Worm (Caenorhabditis elegans) whole organism, L4 larva: ENCODE measurements around the gene swm-1.

ENCODE experiments used
- F10B5.3 ChIP-seq: sonication (generic microtip); optimal IDR thresholded peaks from 2 replicates; lab custom pipeline; 2016; ENCODE audit warnings: mild to moderate bottlenecking, missing genetic modification characterization, missing compliant biosample characterization
- F37D6.2 ChIP-seq: sonication (generic microtip); optimal IDR thresholded peaks from 2 replicates; lab custom pipeline; 2016; ENCODE audit warnings: mild to moderate bottlenecking, missing genetic modification characterization, missing compliant biosample characterization
- T20F7.1 ChIP-seq: fragments of 200-800 bp; sonication (Bioruptor generic); optimal IDR thresholded peaks from 2 replicates; lab custom pipeline; 2018; ENCODE audit warnings: mild to moderate bottlenecking, missing genetic modification characterization, missing compliant biosample characterization
- T26A8.4 ChIP-seq: fragments of 200-800 bp; sonication (Bioruptor generic); IDR thresholded peaks from 2 replicates; pipeline ENCODE4 v1.3.6; 2022; ENCODE audit warnings: missing genetic modification characterization, missing compliant biosample characterization
- Y105C5A.15 ChIP-seq: fragments of 200-800 bp; sonication (Bioruptor generic); IDR thresholded peaks from 2 replicates; pipeline ENCODE4 v1.3.6; 2022; ENCODE audit warnings: missing genetic modification characterization, missing compliant biosample characterization
- Y5F2A.4 ChIP-seq: fragments of 200-800 bp; sonication (Bioruptor generic); optimal IDR thresholded peaks from 2 replicates; lab custom pipeline; 2018; ENCODE audit warnings: mild to moderate bottlenecking, missing genetic modification characterization, missing compliant biosample characterization
- aly-2 ChIP-seq: sonication (generic microtip); optimal IDR thresholded peaks from 2 replicates; lab custom pipeline; 2018; ENCODE audit warnings: missing biosample characterization, missing genetic modification characterization
- ama-1 ChIP-seq: fragments of 150-350 bp; optimal IDR thresholded peaks from 2 replicates; lab custom pipeline; 2014; ENCODE audit warnings: inconsistent platforms, mixed read lengths
- attf-4 ChIP-seq: sonication (generic microtip); optimal IDR thresholded peaks from 3 replicates; lab custom pipeline; 2017; ENCODE audit warnings: missing biosample characterization, missing genetic modification characterization
- ceh-44 ChIP-seq: fragments of 200-800 bp; sonication (Bioruptor generic); IDR thresholded peaks from 2 replicates; pipeline ENCODE4 v1.3.6; 2022; ENCODE audit warnings: missing genetic modification reagents, missing genetic modification characterization, missing compliant biosample characterization
- ceh-62 ChIP-seq: sonication (generic microtip); optimal IDR thresholded peaks from 2 replicates; lab custom pipeline; 2017; ENCODE audit warnings: missing biosample characterization, missing genetic modification characterization
- daf-16 ChIP-seq, 3 experiments: sonication (generic microtip); optimal IDR thresholded peaks; 2 replicates each; lab custom pipeline; 2016 to 2017; ENCODE audit warnings: missing genetic modification characterization in 3 of 3, missing genetic modification reagents in 3 of 3, mild to moderate bottlenecking in 2 of 3, missing compliant biosample characterization in 2 of 3, missing biosample characterization in 1 of 3, moderate library complexity in 1 of 3
- dmd-8 ChIP-seq: fragments of 200-800 bp; sonication (Bioruptor generic); IDR thresholded peaks from 2 replicates; pipeline ENCODE4 v1.3.6; 2022; ENCODE audit warnings: missing genetic modification characterization, missing compliant biosample characterization
- dpl-1 ChIP-seq: fragments of 150-350 bp; optimal IDR thresholded peaks from 2 replicates; lab custom pipeline; 2014; ENCODE audit warnings: missing biosample characterization, missing genetic modification reagents, missing genetic modification characterization
- duxl-1 ChIP-seq: sonication (generic microtip); optimal IDR thresholded peaks from 2 replicates; lab custom pipeline; 2016; ENCODE audit warnings: mild to moderate bottlenecking, missing genetic modification characterization, moderate library complexity, missing compliant biosample characterization; ENCODE audit not compliant: poor library complexity
- dve-1 ChIP-seq: sonication (generic microtip); optimal IDR thresholded peaks from 2 replicates; lab custom pipeline; 2017; ENCODE audit warnings: antibody characterized with exemption, mild to moderate bottlenecking, missing genetic modification characterization, missing compliant biosample characterization; ENCODE audit not compliant: insufficient read depth
- egl-43 ChIP-seq: fragments of 200-800 bp; sonication (Bioruptor generic); IDR thresholded peaks from 2 replicates; pipeline ENCODE4 v1.3.6; 2022; ENCODE audit warnings: missing genetic modification reagents, missing genetic modification characterization, missing compliant biosample characterization
- gei-8 ChIP-seq: fragments of 200-800 bp; sonication (Bioruptor generic); optimal IDR thresholded peaks from 2 replicates; lab custom pipeline; 2018; ENCODE audit warnings: mild to moderate bottlenecking, missing genetic modification characterization, missing compliant biosample characterization
- hif-1 ChIP-seq, 2 experiments: sonication (generic microtip); optimal IDR thresholded peaks; 2 replicates each; lab custom pipeline; 2016 to 2017; ENCODE audit warnings: missing compliant biosample characterization in 2 of 2, missing genetic modification characterization in 2 of 2, missing genetic modification reagents in 2 of 2, missing genotype in 2 of 2, mild to moderate bottlenecking in 1 of 2
- hmg-1.1 ChIP-seq: fragments of 200-800 bp; sonication (Bioruptor generic); IDR thresholded peaks from 2 replicates; pipeline ENCODE4 v1.3.6; 2022; ENCODE audit warnings: missing genetic modification reagents, missing genetic modification characterization, missing compliant biosample characterization
- jun-1 ChIP-seq: fragments of 150-350 bp; optimal IDR thresholded peaks from 2 replicates; lab custom pipeline; 2014; ENCODE audit warnings: missing biosample characterization, missing genetic modification reagents, missing genetic modification characterization
- lim-7 ChIP-seq: fragments of 200-800 bp; sonication (Bioruptor generic); IDR thresholded peaks from 2 replicates; pipeline ENCODE4 v1.3.6; 2022; ENCODE audit warnings: missing genetic modification characterization, missing compliant biosample characterization
- lin-15B ChIP-seq: fragments of 150-350 bp; sonication (generic microtip); optimal IDR thresholded peaks from 3 replicates; lab custom pipeline; 2014; ENCODE audit warnings: missing biosample characterization, missing genetic modification characterization
- lin-38 ChIP-seq: fragments of 200-800 bp; sonication (Bioruptor generic); IDR thresholded peaks from 2 replicates; pipeline ENCODE4 v1.3.6; 2022; ENCODE audit warnings: missing genetic modification reagents, missing genetic modification characterization, missing compliant biosample characterization
- lir-3 ChIP-seq: sonication (generic microtip); optimal IDR thresholded peaks from 2 replicates; lab custom pipeline; 2016; ENCODE audit warnings: mild to moderate bottlenecking, missing genetic modification characterization, missing compliant biosample characterization
- lsy-2 ChIP-seq, 2 experiments: fragments of 150-350 bp in 1 of 2; sonication (generic microtip) in 1 of 2; optimal IDR thresholded peaks; 2 replicates each; lab custom pipeline; 2014 to 2017; ENCODE audit warnings: missing biosample characterization in 2 of 2, missing genetic modification characterization in 2 of 2
- madf-5 ChIP-seq, 2 experiments: fragments of 200-800 bp; sonication (Bioruptor generic); IDR thresholded peaks; 2 replicates each; pipeline ENCODE4 v1.3.6; 2022; ENCODE audit warnings: missing compliant biosample characterization in 2 of 2, missing genetic modification characterization in 2 of 2
- madf-9 ChIP-seq: fragments of 200-800 bp; sonication (Bioruptor generic); conservative IDR thresholded peaks from 2 replicates; pipeline ENCODE4 v1.3.6; 2022; ENCODE audit warnings: missing genetic modification reagents, missing genetic modification characterization, missing compliant biosample characterization
- mdl-1 ChIP-seq, 2 experiments: fragments of 150-350 bp in 1 of 2; sonication (generic microtip) in 1 of 2; optimal IDR thresholded peaks; 2 replicates each; lab custom pipeline; 2014 to 2017; ENCODE audit warnings: missing biosample characterization in 2 of 2, missing genetic modification characterization in 2 of 2
- mep-1 ChIP-seq: fragments of 150-350 bp; sonication (generic microtip); optimal IDR thresholded peaks from 3 replicates; lab custom pipeline; 2014; ENCODE audit warnings: missing biosample characterization, missing genetic modification characterization
- mes-2 ChIP-seq: sonication (generic microtip); optimal IDR thresholded peaks from 2 replicates; lab custom pipeline; 2016; ENCODE audit warnings: missing genotype, mild to moderate bottlenecking, missing genetic modification characterization, missing compliant biosample characterization; ENCODE audit not compliant: poor library complexity, severe bottlenecking
- mxl-3 ChIP-seq: fragments of 200-800 bp; sonication (Bioruptor generic); optimal IDR thresholded peaks from 2 replicates; lab custom pipeline; 2018; ENCODE audit warnings: mild to moderate bottlenecking, missing genetic modification characterization, missing compliant biosample characterization
- nhr-11 ChIP-seq: fragments of 150-350 bp; optimal IDR thresholded peaks from 2 replicates; lab custom pipeline; 2014; ENCODE audit warnings: missing biosample characterization, missing genetic modification characterization
- nhr-111 ChIP-seq: fragments of 200-800 bp; sonication (Bioruptor generic); optimal IDR thresholded peaks from 2 replicates; lab custom pipeline; 2018; ENCODE audit warnings: mild to moderate bottlenecking, missing genetic modification characterization, missing compliant biosample characterization
- nhr-237 ChIP-seq: sonication (generic microtip); optimal IDR thresholded peaks from 2 replicates; lab custom pipeline; 2017; ENCODE audit warnings: missing biosample characterization, missing genetic modification characterization
- nhr-42 ChIP-seq: fragments of 200-800 bp; sonication (Bioruptor generic); IDR thresholded peaks from 2 replicates; pipeline ENCODE4 v1.3.6; 2022; ENCODE audit warnings: missing genetic modification characterization, missing compliant biosample characterization
- nhr-6 ChIP-seq: fragments of 150-350 bp; optimal IDR thresholded peaks from 2 replicates; lab custom pipeline; 2014; ENCODE audit warnings: missing biosample characterization, missing genetic modification characterization
- nhr-76 ChIP-seq: fragments of 150-350 bp; optimal IDR thresholded peaks from 2 replicates; lab custom pipeline; 2014; ENCODE audit warnings: missing biosample characterization, missing genetic modification characterization
- nhr-77 ChIP-seq: fragments of 150-350 bp; optimal IDR thresholded peaks from 2 replicates; lab custom pipeline; 2014; ENCODE audit warnings: missing biosample characterization, missing genetic modification characterization
- set-16 ChIP-seq: fragments of 200-800 bp; sonication (Bioruptor generic); IDR thresholded peaks from 2 replicates; pipeline ENCODE4 v1.3.6; 2022; ENCODE audit warnings: missing genetic modification reagents, missing genetic modification characterization, missing compliant biosample characterization
- snpc-1.2 ChIP-seq: fragments of 200-800 bp; sonication (Bioruptor generic); IDR thresholded peaks from 2 replicates; pipeline ENCODE4 v1.3.6; 2022; ENCODE audit warnings: missing genetic modification reagents, missing genetic modification characterization, missing compliant biosample characterization
- spr-1 ChIP-seq: sonication (generic microtip); optimal IDR thresholded peaks from 2 replicates; lab custom pipeline; 2016; ENCODE audit warnings: mild to moderate bottlenecking, missing genetic modification characterization, missing compliant biosample characterization
- spr-3 ChIP-seq: fragments of 200-800 bp; sonication (Bioruptor generic); optimal IDR thresholded peaks from 2 replicates; lab custom pipeline; 2018; ENCODE audit warnings: mild to moderate bottlenecking, missing genetic modification characterization, missing compliant biosample characterization
- tra-1 ChIP-seq: fragments of 200-800 bp; sonication (Bioruptor generic); IDR thresholded peaks from 2 replicates; pipeline ENCODE4 v1.3.6; 2022; ENCODE audit warnings: missing genetic modification reagents, missing genetic modification characterization, missing compliant biosample characterization
- unc-130 ChIP-seq: sonication (generic microtip); optimal IDR thresholded peaks from 2 replicates; lab custom pipeline; 2016; ENCODE audit warnings: missing genetic modification reagents, missing genetic modification characterization, missing compliant biosample characterization
- unc-39 ChIP-seq: sonication (generic microtip); optimal IDR thresholded peaks from 2 replicates; lab custom pipeline; 2017; ENCODE audit warnings: missing biosample characterization, missing genetic modification characterization
- vab-7 ChIP-seq: fragments of 200-800 bp; sonication (Bioruptor generic); IDR thresholded peaks from 2 replicates; pipeline ENCODE4 v1.3.6; 2022; ENCODE audit warnings: missing genetic modification reagents, missing genetic modification characterization, missing compliant biosample characterization
- zag-1 ChIP-seq: fragments of 150-350 bp; optimal IDR thresholded peaks from 2 replicates; lab custom pipeline; 2014; ENCODE audit warnings: missing biosample characterization, missing genetic modification characterization
- zfp-2 ChIP-seq: sonication (generic microtip); optimal IDR thresholded peaks from 2 replicates; lab custom pipeline; 2016; ENCODE audit warnings: mild to moderate bottlenecking, missing genetic modification characterization, missing compliant biosample characterization
- zfp-3 ChIP-seq: fragments of 200-800 bp; sonication (Bioruptor generic); conservative IDR thresholded peaks from 2 replicates; pipeline ENCODE4 v1.3.6; 2022; ENCODE audit warnings: missing genetic modification reagents, missing genetic modification characterization, missing compliant biosample characterization
- zip-11 ChIP-seq: fragments of 200-800 bp; sonication (Bioruptor generic); IDR thresholded peaks from 2 replicates; pipeline ENCODE4 v1.3.6; 2022; ENCODE audit warnings: missing genetic modification characterization, missing compliant biosample characterization
- ztf-7 ChIP-seq: fragments of 150-350 bp; optimal IDR thresholded peaks from 2 replicates; lab custom pipeline; 2014; ENCODE audit warnings: missing biosample characterization, missing genetic modification characterization

The swm-1 gene

ce11 chrV:9079965-9080432 lies 25.3 kb upstream of the swm-1 start:
- TF ChIP-seq nhr-237 (no peak), nhr-111 (no peak), mxl-3 (GFP tag; lab: Kevin White, UChicago) (peak; percentile 83), attf-4 (no peak), lin-15B (tag; lab: Kevin White, UChicago) (no peak), zip-11 (no peak), lim-7 (GFP tag; lab: Robert Waterston, UW) (no peak), tra-1 (GFP tag; lab: Robert Waterston, UW) (peak; percentile 88), zfp-2 (tag; lab: Kevin White, UChicago) (no peak), mes-2 (tag; lab: Kevin White, UChicago) (no peak), snpc-1.2 (no peak), hmg-1.1 (GFP tag; lab: Robert Waterston, UW) (no peak), lsy-2 (tag; optimal IDR thresholded peaks at IDR 0.05; lab: Kevin White, UChicago) (no peak), egl-43 (GFP tag; lab: Robert Waterston, UW) (no peak), unc-39 (no peak), duxl-1 (tag; lab: Kevin White, UChicago) (no peak), nhr-6 (no peak), nhr-77 (tag; lab: Kevin White, UChicago) (peak; percentile 56), zag-1 (no peak), F37D6.2 (tag; lab: Kevin White, UChicago) (no peak), dmd-8 (GFP tag; lab: Robert Waterston, UW) (no peak), hif-1 (tag; optimal IDR thresholded peaks at IDR 0.05; lab: Kevin White, UChicago) (peak in 1 of 2 experiments; percentile 96), lir-3 (tag; lab: Kevin White, UChicago) (no peak), ceh-62 (tag; lab: Kevin White, UChicago) (no peak), ztf-7 (tag; lab: Kevin White, UChicago) (no peak), dpl-1 (GFP tag; lab: Kevin White, UChicago) (no peak), madf-5 (GFP tag; IDR thresholded peaks at IDR 0.05; lab: Robert Waterston, UW) (no peak), set-16 (GFP tag; lab: Robert Waterston, UW) (no peak), vab-7 (GFP tag; lab: Robert Waterston, UW) (no peak), mep-1 (peak; percentile 50), nhr-42 (GFP tag; lab: Robert Waterston, UW) (no peak), spr-1 (tag; lab: Kevin White, UChicago) (no peak), lin-38 (GFP tag; lab: Robert Waterston, UW) (no peak), nhr-76 (tag; lab: Kevin White, UChicago) (no peak), mdl-1 (tag; optimal IDR thresholded peaks at IDR 0.05; lab: Kevin White, UChicago) (peak in 1 of 2 experiments; percentile 51), T26A8.4 (GFP tag; lab: Robert Waterston, UW) (peak; percentile 67), gei-8 (GFP tag; lab: Kevin White, UChicago) (peak; percentile 76), dve-1 (tag; lab: Kevin White, UChicago) (peak; percentile 85), spr-3 (no peak), zfp-3 (peak; percentile 71; the same call in 1 of the 2 replicates), nhr-11 (tag; lab: Kevin White, UChicago) (no peak), F10B5.3 (no peak), aly-2 (tag; lab: Kevin White, UChicago) (no peak), T20F7.1 (GFP tag; lab: Kevin White, UChicago) (peak; percentile 42), Y105C5A.15 (GFP tag; lab: Robert Waterston, UW) (no peak), ama-1 (lab: Kevin White, UChicago) (no peak), ceh-44 (GFP tag; lab: Robert Waterston, UW) (no peak), jun-1 (tag; lab: Kevin White, UChicago) (no peak), daf-16 (GFP tag; optimal IDR thresholded peaks at IDR 0.05; lab: Kevin White, UChicago) (peak in 1 of 2 experiments; percentile 79), daf-16 (tag; optimal IDR thresholded peaks at IDR 0.05; lab: Kevin White, UChicago) (peak; percentile 78), unc-130 (GFP tag; lab: Kevin White, UChicago) (no peak), Y5F2A.4 (GFP tag; lab: Kevin White, UChicago) (no peak), madf-9 (GFP tag; lab: Robert Waterston, UW) (no peak)
